Worm (Caenorhabditis elegans) whole organism, L4 larva: ENCODE measurements around the gene K07E1.1.

ENCODE experiments used
- aly-2 ChIP-seq: sonication (generic microtip); optimal IDR thresholded peaks from 2 replicates; lab custom pipeline; 2018; ENCODE audit warnings: missing biosample characterization, missing genetic modification characterization
- ceh-28 ChIP-seq: fragments of 150-350 bp; optimal IDR thresholded peaks from 2 replicates; lab custom pipeline; 2014; ENCODE audit warnings: missing biosample characterization, missing genetic modification reagents, missing genetic modification characterization
- pha-4 ChIP-seq, 2 experiments: fragments of 150-350 bp in 1 of 2; fragments of 200-800 bp in 1 of 2; sonication (Bioruptor generic) in 1 of 2; IDR thresholded peaks in 1 of 2; optimal IDR thresholded peaks in 1 of 2; 2 replicates each; pipeline versions ENCODE4 v1.3.6 to Lab custom; 2014 to 2022; ENCODE audit warnings: missing genetic modification characterization in 2 of 2, missing genetic modification reagents in 2 of 2, missing biosample characterization in 1 of 2, missing compliant biosample characterization in 1 of 2
- skn-1 ChIP-seq: fragments of 150-350 bp; optimal IDR thresholded peaks from 2 replicates; lab custom pipeline; 2014; ENCODE audit warnings: missing biosample characterization, missing genetic modification characterization

DNA sequence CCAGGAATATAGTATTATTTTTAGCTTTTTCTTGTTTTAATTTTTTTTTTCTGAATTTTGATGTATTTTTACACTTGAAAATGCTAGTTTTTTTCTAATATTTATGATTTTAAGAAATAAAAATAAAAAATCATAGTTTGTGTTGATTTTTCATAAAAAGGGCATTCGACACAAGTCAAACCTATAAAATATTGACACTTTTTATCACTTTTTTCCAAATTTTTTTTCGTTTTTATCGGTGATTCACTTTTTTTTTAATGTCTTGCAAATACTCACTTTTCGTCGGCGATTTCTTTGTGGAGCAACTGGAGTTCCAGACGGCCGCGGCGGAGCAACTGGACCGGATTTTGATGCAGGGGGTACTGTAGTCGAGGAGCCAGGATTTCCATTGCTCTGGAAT lies 46.6 kb downstream of the K07E1.1 start:
- TF ChIP-seq aly-2 (tag; lab: Kevin White, UChicago) (no peak), pha-4 (GFP tag; IDR thresholded peaks at IDR 0.05; lab: Robert Waterston, UW) (no peak), pha-4 (tag; optimal IDR thresholded peaks at IDR 0.05; lab: Kevin White, UChicago) (no peak), skn-1 (tag; lab: Kevin White, UChicago) (no peak), ceh-28 (no peak)
